Worm (Caenorhabditis elegans): ENCODE data around the gene mes-4.
"Not testable (repeated sequence)": the region's sequence is repeated elsewhere in the genome, so short reads cannot be mapped to it uniquely, and the experiment has no call there.

Gene mes-4

ce11 chrV:13445229-13445949 lies 8.0 kb upstream of the mes-4 start, which contains the start of gene Y2H9A.4 (continued):
- no peak for TF ChIP-seq C04F5.9 (tag; optimal IDR thresholded peaks at IDR 0.05)
- no peak for TF ChIP-seq C34B4.2 (tag; optimal IDR thresholded peaks at IDR 0.05)
- TF ChIP-seq hlh-4 (tag; optimal IDR thresholded peaks at IDR 0.05) = no peak
- no peak for TF ChIP-seq xbp-1 (tag; optimal IDR thresholded peaks at IDR 0.05)
- TF ChIP-seq hlh-17 (GFP tag; optimal IDR thresholded peaks at IDR 0.05; ENCODE audit: borderline replicate concordance) = no peak
- TF ChIP-seq unc-30 (tag; optimal IDR thresholded peaks at IDR 0.05) = no peak
- TF ChIP-seq C16A3.4 (tag; optimal IDR thresholded peaks at IDR 0.05) = no peak
- no peak for TF ChIP-seq nhr-76 (tag; optimal IDR thresholded peaks at IDR 0.05)

- TF ChIP-seq sptf-1, pqm-1, tlp-1 (tag; optimal IDR thresholded peaks at IDR 0.05): not testable (repeated sequence)
Measured at ce11 chrV:13443535-13443934, 6.2 kb upstream of the mes-4 start, which contains the start of gene Y2H9A.6. TSS of gene Y2H9A.6 (plus strand) at chrV:13443835.

ce11 chrV:13442819-13443218 lies 5.5 kb upstream of the mes-4 start:
- TF ChIP-seq jun-1 (tag; optimal IDR thresholded peaks at IDR 0.05) = no peak
- no peak for TF ChIP-seq lin-15B (tag; optimal IDR thresholded peaks at IDR 0.05)
- no peak for TF ChIP-seq unc-98 (GFP tag; IDR thresholded peaks at IDR 0.05)
- no peak for TF ChIP-seq unc-30 (tag; optimal IDR thresholded peaks at IDR 0.05)
- TF ChIP-seq ztf-11 (tag; optimal IDR thresholded peaks at IDR 0.05) = no peak
- no peak for TF ChIP-seq mep-1 (tag; optimal IDR thresholded peaks at IDR 0.05)
- TF ChIP-seq mdl-1 (tag; optimal IDR thresholded peaks at IDR 0.05) = no peak
- TF ChIP-seq C04F5.9 (tag; optimal IDR thresholded peaks at IDR 0.05) = no peak
- TF ChIP-seq lin-14 (GFP tag; optimal IDR thresholded peaks at IDR 0.05) = no peak
- no peak for TF ChIP-seq ceh-8 (GFP tag; optimal IDR thresholded peaks at IDR 0.05)
- TF ChIP-seq lsy-2 (tag; optimal IDR thresholded peaks at IDR 0.05) = no peak
- TF ChIP-seq Y116A8C.19 (tag; optimal IDR thresholded peaks at IDR 0.05; ENCODE audit: borderline replicate concordance) = no peak
- TF ChIP-seq fkh-4 (tag; optimal IDR thresholded peaks at IDR 0.05; ENCODE audit: borderline replicate concordance) = no peak
- TF ChIP-seq hlh-17 (GFP tag; optimal IDR thresholded peaks at IDR 0.05; ENCODE audit: borderline replicate concordance) = no peak
- TF ChIP-seq ceh-63 (GFP tag; optimal IDR thresholded peaks at IDR 0.05) = no peak
- TF ChIP-seq C34B4.2 (tag; optimal IDR thresholded peaks at IDR 0.05) = no peak

ce11 chrV:13441661-13442060 lies 4.3 kb upstream of the mes-4 start, which contains the start of gene col-162:
TSS of gene col-162 (plus strand) at chrV:13441961.
- TF ChIP-seq mab-9 (GFP tag; IDR thresholded peaks at IDR 0.05) = no peak
- TF ChIP-seq vab-15 (tag; optimal IDR thresholded peaks at IDR 0.05) = no peak

- TF ChIP-seq rnt-1 (tag; optimal IDR thresholded peaks at IDR 0.05) (no peak), C16A3.4 (tag; optimal IDR thresholded peaks at IDR 0.05) (no peak), nhr-20 (tag; optimal IDR thresholded peaks at IDR 0.05) (no peak), nhr-47 (tag; optimal IDR thresholded peaks at IDR 0.05) (no peak)
Measured at ce11 chrV:13432364-13432763, 5.0 kb downstream of the mes-4 start, which contains the start of gene srd-17. TSS of gene srd-17 (minus strand) at chrV:13432714.

- TF ChIP-seq hpl-2 (GFP tag; optimal IDR thresholded peaks at IDR 0.05) (no peak), sox-4 (tag; optimal IDR thresholded peaks at IDR 0.05) (no peak), lin-15B (tag; optimal IDR thresholded peaks at IDR 0.05) (no peak), blmp-1 (tag; optimal IDR thresholded peaks at IDR 0.05) (no peak), unc-98 (GFP tag; IDR thresholded peaks at IDR 0.05) (no peak), nhr-85 (tag) (no peak), C04F5.9 (tag; optimal IDR thresholded peaks at IDR 0.05) (no peak), zip-4 (GFP tag; optimal IDR thresholded peaks at IDR 0.05) (no peak), nhr-76 (tag; optimal IDR thresholded peaks at IDR 0.05) (no peak), ceh-82 (tag; optimal IDR thresholded peaks at IDR 0.05) (no peak), mep-1 (tag; optimal IDR thresholded peaks at IDR 0.05) (no peak), pqm-1 (tag; optimal IDR thresholded peaks at IDR 0.05) (no peak)
Measured at ce11 chrV:13428660-13429059, 8.7 kb downstream of the mes-4 start, which contains the start of gene srd-19. TSS of gene srd-19 (minus strand) at chrV:13428760.

All from whole organism, L1 larva.